Worm (Caenorhabditis elegans) whole organism, L4 larva: Measurements from ENCODE around the gene Y15E3A.4.

Experiments used
- F10B5.3 ChIP-seq: sonication (generic microtip); optimal IDR thresholded peaks from 2 replicates; lab custom pipeline; 2016; ENCODE audit warnings: mild to moderate bottlenecking, missing genetic modification characterization, missing compliant biosample characterization
- F26F4.8 ChIP-seq: fragments of 200-800 bp; sonication (Bioruptor generic); conservative IDR thresholded peaks from 2 replicates; pipeline ENCODE4 v1.3.6; 2022; ENCODE audit warnings: missing genetic modification characterization, missing compliant biosample characterization
- F37D6.2 ChIP-seq: sonication (generic microtip); optimal IDR thresholded peaks from 2 replicates; lab custom pipeline; 2016; ENCODE audit warnings: mild to moderate bottlenecking, missing genetic modification characterization, missing compliant biosample characterization
- F44E2.7 ChIP-seq: fragments of 200-800 bp; sonication (Bioruptor generic); IDR thresholded peaks from 2 replicates; pipeline ENCODE4 v2.1.2; 2022; ENCODE audit warnings: missing genetic modification characterization, missing compliant biosample characterization
- F49E8.2 ChIP-seq: sonication (generic microtip); optimal IDR thresholded peaks from 2 replicates; lab custom pipeline; 2016; ENCODE audit warnings: missing compliant biosample characterization, mild to moderate bottlenecking, missing genetic modification characterization, borderline replicate concordance
- R02D3.7 ChIP-seq: fragments of 150-350 bp; sonication (generic microtip); optimal IDR thresholded peaks from 3 replicates; lab custom pipeline; 2014; ENCODE audit warnings: missing biosample characterization, missing genetic modification characterization
- Y105C5A.15 ChIP-seq: fragments of 200-800 bp; sonication (Bioruptor generic); IDR thresholded peaks from 2 replicates; pipeline ENCODE4 v1.3.6; 2022; ENCODE audit warnings: missing genetic modification characterization, missing compliant biosample characterization
- Y48G9A.11 ChIP-seq: fragments of 200-800 bp; sonication (Bioruptor generic); IDR thresholded peaks from 2 replicates; pipeline ENCODE4 v1.3.6; 2022; ENCODE audit warnings: missing genetic modification reagents, missing genetic modification characterization, missing compliant biosample characterization
- Y75B8A.6 ChIP-seq: fragments of 200-800 bp; sonication (Bioruptor generic); IDR thresholded peaks from 2 replicates; pipeline ENCODE4 v1.3.6; 2022; ENCODE audit warnings: missing genetic modification reagents, missing genetic modification characterization, missing compliant biosample characterization
- ZK337.2 ChIP-seq: fragments of 200-800 bp; sonication (Bioruptor generic); IDR thresholded peaks from 2 replicates; pipeline ENCODE4 v1.3.6; 2022; ENCODE audit warnings: missing genetic modification reagents, missing genetic modification characterization, missing compliant biosample characterization
- ZK546.5 ChIP-seq, 2 experiments: sonication (generic microtip); optimal IDR thresholded peaks; 2 replicates each; lab custom pipeline; 2017; ENCODE audit warnings: missing biosample characterization in 2 of 2, missing genetic modification characterization in 2 of 2
- ceh-82 ChIP-seq: sonication (generic microtip); optimal IDR thresholded peaks from 2 replicates; lab custom pipeline; 2017; ENCODE audit warnings: missing biosample characterization, missing genetic modification characterization
- daf-16 ChIP-seq, 3 experiments: sonication (generic microtip); optimal IDR thresholded peaks; 2 replicates each; lab custom pipeline; 2016 to 2017; ENCODE audit warnings: missing genetic modification characterization in 3 of 3, missing genetic modification reagents in 3 of 3, mild to moderate bottlenecking in 2 of 3, missing compliant biosample characterization in 2 of 3, missing biosample characterization in 1 of 3, moderate library complexity in 1 of 3
- daf-8 ChIP-seq: fragments of 200-800 bp; sonication (Bioruptor generic); IDR thresholded peaks from 2 replicates; pipeline ENCODE4 v1.3.6; 2022; ENCODE audit warnings: missing genetic modification characterization, missing compliant biosample characterization
- dmd-6 ChIP-seq: fragments of 200-800 bp; sonication (Bioruptor generic); IDR thresholded peaks from 2 replicates; pipeline ENCODE4 v1.3.6; 2022; ENCODE audit warnings: missing genetic modification reagents, missing genetic modification characterization, missing compliant biosample characterization
- dmd-9 ChIP-seq: fragments of 200-800 bp; sonication (Bioruptor generic); IDR thresholded peaks from 2 replicates; pipeline ENCODE4 v1.3.6; 2022; ENCODE audit warnings: missing genetic modification reagents, missing genetic modification characterization, missing compliant biosample characterization
- dpl-1 ChIP-seq: fragments of 150-350 bp; optimal IDR thresholded peaks from 2 replicates; lab custom pipeline; 2014; ENCODE audit warnings: missing biosample characterization, missing genetic modification reagents, missing genetic modification characterization
- dve-1 ChIP-seq: sonication (generic microtip); optimal IDR thresholded peaks from 2 replicates; lab custom pipeline; 2017; ENCODE audit warnings: antibody characterized with exemption, mild to moderate bottlenecking, missing genetic modification characterization, missing compliant biosample characterization; ENCODE audit not compliant: insufficient read depth
- egl-27 ChIP-seq: sonication (generic microtip); optimal IDR thresholded peaks from 3 replicates; lab custom pipeline; 2017; ENCODE audit warnings: missing biosample characterization, missing genetic modification reagents, missing genetic modification characterization
- egl-43 ChIP-seq: fragments of 200-800 bp; sonication (Bioruptor generic); IDR thresholded peaks from 2 replicates; pipeline ENCODE4 v1.3.6; 2022; ENCODE audit warnings: missing genetic modification reagents, missing genetic modification characterization, missing compliant biosample characterization
- fkh-10 ChIP-seq: fragments of 150-350 bp; optimal IDR thresholded peaks from 2 replicates; lab custom pipeline; 2014; ENCODE audit warnings: missing biosample characterization, missing genetic modification reagents, missing genetic modification characterization
- fos-1 ChIP-seq: fragments of 150-350 bp; optimal IDR thresholded peaks from 2 replicates; lab custom pipeline; 2014; ENCODE audit warnings: missing biosample characterization, missing genetic modification characterization
- gei-8 ChIP-seq: fragments of 200-800 bp; sonication (Bioruptor generic); optimal IDR thresholded peaks from 2 replicates; lab custom pipeline; 2018; ENCODE audit warnings: mild to moderate bottlenecking, missing genetic modification characterization, missing compliant biosample characterization
- hif-1 ChIP-seq, 2 experiments: sonication (generic microtip); optimal IDR thresholded peaks; 2 replicates each; lab custom pipeline; 2016 to 2017; ENCODE audit warnings: missing compliant biosample characterization in 2 of 2, missing genetic modification characterization in 2 of 2, missing genetic modification reagents in 2 of 2, missing genotype in 2 of 2, mild to moderate bottlenecking in 1 of 2
- hmg-1.1 ChIP-seq: fragments of 200-800 bp; sonication (Bioruptor generic); IDR thresholded peaks from 2 replicates; pipeline ENCODE4 v1.3.6; 2022; ENCODE audit warnings: missing genetic modification reagents, missing genetic modification characterization, missing compliant biosample characterization
- jun-1 ChIP-seq: fragments of 150-350 bp; optimal IDR thresholded peaks from 2 replicates; lab custom pipeline; 2014; ENCODE audit warnings: missing biosample characterization, missing genetic modification reagents, missing genetic modification characterization
- lim-7 ChIP-seq: fragments of 200-800 bp; sonication (Bioruptor generic); IDR thresholded peaks from 2 replicates; pipeline ENCODE4 v1.3.6; 2022; ENCODE audit warnings: missing genetic modification characterization, missing compliant biosample characterization
- lin-29 ChIP-seq: fragments of 200-800 bp; sonication (Bioruptor generic); IDR thresholded peaks from 2 replicates; pipeline ENCODE4 v1.3.6; 2022; ENCODE audit warnings: missing genetic modification reagents, missing genetic modification characterization, missing compliant biosample characterization
- lsy-2 ChIP-seq, 2 experiments: fragments of 150-350 bp in 1 of 2; sonication (generic microtip) in 1 of 2; optimal IDR thresholded peaks; 2 replicates each; lab custom pipeline; 2014 to 2017; ENCODE audit warnings: missing biosample characterization in 2 of 2, missing genetic modification characterization in 2 of 2
- mdl-1 ChIP-seq, 2 experiments: fragments of 150-350 bp in 1 of 2; sonication (generic microtip) in 1 of 2; optimal IDR thresholded peaks; 2 replicates each; lab custom pipeline; 2014 to 2017; ENCODE audit warnings: missing biosample characterization in 2 of 2, missing genetic modification characterization in 2 of 2
- mdt-29 ChIP-seq: fragments of 200-800 bp; sonication (Bioruptor generic); IDR thresholded peaks from 2 replicates; pipeline ENCODE4 v1.3.6; 2022; ENCODE audit warnings: missing genetic modification reagents, missing genetic modification characterization, missing compliant biosample characterization
- mep-1 ChIP-seq: fragments of 150-350 bp; sonication (generic microtip); optimal IDR thresholded peaks from 3 replicates; lab custom pipeline; 2014; ENCODE audit warnings: missing biosample characterization, missing genetic modification characterization
- mes-2 ChIP-seq: sonication (generic microtip); optimal IDR thresholded peaks from 2 replicates; lab custom pipeline; 2016; ENCODE audit warnings: missing genotype, mild to moderate bottlenecking, missing genetic modification characterization, missing compliant biosample characterization; ENCODE audit not compliant: poor library complexity, severe bottlenecking
- mxl-3 ChIP-seq: fragments of 200-800 bp; sonication (Bioruptor generic); optimal IDR thresholded peaks from 2 replicates; lab custom pipeline; 2018; ENCODE audit warnings: mild to moderate bottlenecking, missing genetic modification characterization, missing compliant biosample characterization
- nhr-11 ChIP-seq: fragments of 150-350 bp; optimal IDR thresholded peaks from 2 replicates; lab custom pipeline; 2014; ENCODE audit warnings: missing biosample characterization, missing genetic modification characterization
- nhr-111 ChIP-seq: fragments of 200-800 bp; sonication (Bioruptor generic); optimal IDR thresholded peaks from 2 replicates; lab custom pipeline; 2018; ENCODE audit warnings: mild to moderate bottlenecking, missing genetic modification characterization, missing compliant biosample characterization
- nhr-237 ChIP-seq: sonication (generic microtip); optimal IDR thresholded peaks from 2 replicates; lab custom pipeline; 2017; ENCODE audit warnings: missing biosample characterization, missing genetic modification characterization
- nhr-28 ChIP-seq: fragments of 150-350 bp; optimal IDR thresholded peaks from 2 replicates; lab custom pipeline; 2014; ENCODE audit warnings: missing biosample characterization, missing genetic modification characterization
- nhr-42 ChIP-seq: fragments of 200-800 bp; sonication (Bioruptor generic); IDR thresholded peaks from 2 replicates; pipeline ENCODE4 v1.3.6; 2022; ENCODE audit warnings: missing genetic modification characterization, missing compliant biosample characterization
- nhr-6 ChIP-seq: fragments of 150-350 bp; optimal IDR thresholded peaks from 2 replicates; lab custom pipeline; 2014; ENCODE audit warnings: missing biosample characterization, missing genetic modification characterization
- rbr-2 ChIP-seq: sonication (generic microtip); optimal IDR thresholded peaks from 2 replicates; lab custom pipeline; 2016; ENCODE audit warnings: missing genotype, missing genetic modification characterization, missing compliant biosample characterization
- sdz-12 ChIP-seq: fragments of 200-800 bp; sonication (Bioruptor generic); optimal IDR thresholded peaks from 2 replicates; lab custom pipeline; 2018; ENCODE audit warnings: mild to moderate bottlenecking, missing genetic modification characterization, missing compliant biosample characterization
- snpc-1.2 ChIP-seq: fragments of 200-800 bp; sonication (Bioruptor generic); IDR thresholded peaks from 2 replicates; pipeline ENCODE4 v1.3.6; 2022; ENCODE audit warnings: missing genetic modification reagents, missing genetic modification characterization, missing compliant biosample characterization
- snpc-4 ChIP-seq: fragments of 150-350 bp; optimal IDR thresholded peaks from 2 replicates; lab custom pipeline; 2014; ENCODE audit warnings: missing biosample characterization, missing genetic modification characterization
- tag-97 ChIP-seq: fragments of 200-800 bp; sonication (Bioruptor generic); IDR thresholded peaks from 2 replicates; pipeline ENCODE4 v1.3.6; 2022; ENCODE audit warnings: missing genetic modification characterization, missing compliant biosample characterization
- unc-130 ChIP-seq: sonication (generic microtip); optimal IDR thresholded peaks from 2 replicates; lab custom pipeline; 2016; ENCODE audit warnings: missing genetic modification reagents, missing genetic modification characterization, missing compliant biosample characterization
- unc-39 ChIP-seq: sonication (generic microtip); optimal IDR thresholded peaks from 2 replicates; lab custom pipeline; 2017; ENCODE audit warnings: missing biosample characterization, missing genetic modification characterization
- vab-7 ChIP-seq: fragments of 200-800 bp; sonication (Bioruptor generic); IDR thresholded peaks from 2 replicates; pipeline ENCODE4 v1.3.6; 2022; ENCODE audit warnings: missing genetic modification reagents, missing genetic modification characterization, missing compliant biosample characterization
- zag-1 ChIP-seq: fragments of 150-350 bp; optimal IDR thresholded peaks from 2 replicates; lab custom pipeline; 2014; ENCODE audit warnings: missing biosample characterization, missing genetic modification characterization
- zip-11 ChIP-seq: fragments of 200-800 bp; sonication (Bioruptor generic); IDR thresholded peaks from 2 replicates; pipeline ENCODE4 v1.3.6; 2022; ENCODE audit warnings: missing genetic modification characterization, missing compliant biosample characterization
- ztf-11 ChIP-seq: fragments of 150-350 bp; optimal IDR thresholded peaks from 2 replicates; lab custom pipeline; 2014; ENCODE audit warnings: missing biosample characterization, missing genetic modification characterization
- ztf-7 ChIP-seq: fragments of 150-350 bp; optimal IDR thresholded peaks from 2 replicates; lab custom pipeline; 2014; ENCODE audit warnings: missing biosample characterization, missing genetic modification characterization

The Y15E3A.4 gene

ce11 chrX:15365235-15365634 lies 34.5 kb downstream of the Y15E3A.4 start (continued):
- TF ChIP-seq daf-16 (GFP tag; optimal IDR thresholded peaks at IDR 0.05; lab: Kevin White, UChicago) (peak in 1 of 2 experiments; percentile 22), daf-16 (tag; optimal IDR thresholded peaks at IDR 0.05; lab: Kevin White, UChicago) (no peak), dmd-9 (GFP tag; lab: Robert Waterston, UW) (no peak), F26F4.8 (GFP tag; lab: Robert Waterston, UW) (no peak), mdt-29 (peak; percentile 64; the same call in 1 of the 2 replicates), zag-1 (tag; lab: Kevin White, UChicago) (no peak), fos-1 (tag; lab: Kevin White, UChicago) (no peak), snpc-1.2 (GFP tag; lab: Robert Waterston, UW) (no peak), dpl-1 (no peak), zip-11 (GFP tag; lab: Robert Waterston, UW) (no peak), vab-7 (GFP tag; lab: Robert Waterston, UW) (no peak), Y75B8A.6 (GFP tag; lab: Robert Waterston, UW) (no peak), Y105C5A.15 (no peak), tag-97 (no peak), nhr-42 (GFP tag; lab: Robert Waterston, UW) (no peak), dve-1 (tag; lab: Kevin White, UChicago) (peak; percentile 49), ztf-7 (tag; lab: Kevin White, UChicago) (no peak), hif-1 (tag; optimal IDR thresholded peaks at IDR 0.05; lab: Kevin White, UChicago) (peak in 1 of 2 experiments; percentile 75), nhr-237 (no peak), nhr-111 (GFP tag; lab: Kevin White, UChicago) (no peak), dmd-6 (peak; percentile 28; the same call in 1 of the 2 replicates), ZK337.2 (no peak), ceh-82 (no peak), gei-8 (GFP tag; lab: Kevin White, UChicago) (no peak), mes-2 (tag; lab: Kevin White, UChicago) (peak; percentile 47), jun-1 (tag; lab: Kevin White, UChicago) (no peak), egl-43 (GFP tag; lab: Robert Waterston, UW) (no peak), hmg-1.1 (GFP tag; lab: Robert Waterston, UW) (peak; percentile 66), F10B5.3 (tag; lab: Kevin White, UChicago) (no peak), mep-1 (tag; lab: Kevin White, UChicago) (peak; percentile 92), nhr-6 (tag; lab: Kevin White, UChicago) (peak; percentile 4), snpc-4 (tag; lab: Kevin White, UChicago) (no peak), sdz-12 (GFP tag; lab: Kevin White, UChicago) (no peak), lsy-2 (tag; optimal IDR thresholded peaks at IDR 0.05; lab: Kevin White, UChicago) (peak; percentile 53 to 81), Y48G9A.11 (no peak), ztf-11 (tag; lab: Kevin White, UChicago) (no peak), mxl-3 (GFP tag; lab: Kevin White, UChicago) (peak; percentile 82), daf-8 (GFP tag; lab: Robert Waterston, UW) (no peak), nhr-28 (tag; lab: Kevin White, UChicago) (peak; percentile 86), egl-27 (tag; lab: Kevin White, UChicago) (no peak), lim-7 (GFP tag; lab: Robert Waterston, UW) (no peak), mdl-1 (tag; optimal IDR thresholded peaks at IDR 0.05; lab: Kevin White, UChicago) (peak; percentile 46 to 94), R02D3.7 (no peak), fkh-10 (GFP tag; lab: Kevin White, UChicago) (peak; percentile 45), lin-29 (GFP tag; lab: Robert Waterston, UW) (peak; percentile 49; the same call in 1 of the 2 replicates), rbr-2 (tag; lab: Kevin White, UChicago) (peak; percentile 30), unc-39 (tag; lab: Kevin White, UChicago) (no peak), nhr-11 (peak; percentile 92), F44E2.7 (no peak), ZK546.5 (tag; optimal IDR thresholded peaks at IDR 0.05; lab: Kevin White, UChicago) (no peak), F37D6.2 (tag; lab: Kevin White, UChicago) (peak; percentile 52), F49E8.2 (no peak), unc-130 (GFP tag; lab: Kevin White, UChicago) (no peak)
